Fruit fly (Drosophila melanogaster) whole organism, adult: ENCODE measurements around the gene CG15429.

Experiments
- CG14711 ChIP-seq: fragments of 200-800 bp; sonication (Bioruptor generic); optimal IDR thresholded peaks from 2 replicates; lab custom pipeline; 2018; ENCODE audit warnings: missing biosample characterization, mild to moderate bottlenecking, missing genetic modification characterization, moderate library complexity
- pad ChIP-seq: fragments of 200-800 bp; sonication (Bioruptor generic); optimal IDR thresholded peaks from 3 replicates; lab custom pipeline; 2017; ENCODE audit warnings: missing biosample characterization, missing genetic modification characterization, mild to moderate bottlenecking, moderate library complexity, missing genetic modification reagents

dm6 chr2L:4331779-4332328 is 20.9 kb upstream of the CG15429 start:
- TF ChIP-seq CG14711 (tag; lab: Kevin White, UChicago) (no peak), pad (GFP tag; lab: Kevin White, UChicago) (no peak)
